Worm (Caenorhabditis elegans): ENCODE data around the gene txt-4.
A peak's percentile ranks its signal among the peaks of the same experiment; 100 is the strongest.

- TF ChIP-seq R02D3.7 (tag; optimal IDR thresholded peaks at IDR 0.05) = no peak
- TF ChIP-seq ztf-11 (tag; optimal IDR thresholded peaks at IDR 0.05) = no peak
- TF ChIP-seq elt-3 (tag; optimal IDR thresholded peaks at IDR 0.05) = no peak
- no peak for TF ChIP-seq sem-4 (tag; optimal IDR thresholded peaks at IDR 0.05)
- peak; percentile 75 for TF ChIP-seq ama-1 (optimal IDR thresholded peaks at IDR 0.05)
- no peak for TF ChIP-seq fos-1 (tag; optimal IDR thresholded peaks at IDR 0.05)
- TF ChIP-seq lsy-2 (tag; optimal IDR thresholded peaks at IDR 0.05) = no peak
- TF ChIP-seq lin-39 (tag; optimal IDR thresholded peaks at IDR 0.05) = no peak
- no peak for TF ChIP-seq nhr-11 (tag; optimal IDR thresholded peaks at IDR 0.05)
These were observed 39.0 kb downstream of the txt-4 start for ce11 chrIV:1549095-1550093.

All from whole organism, L2 larva.